Worm (Caenorhabditis elegans) whole organism, mixed stage, embryonic: Measurements from ENCODE around the gene cogc-2.

Source experiments
- M03D4.4 ChIP-seq: sonication (generic microtip); optimal IDR thresholded peaks from 2 replicates; lab custom pipeline; 2017; ENCODE audit warnings: mild to moderate bottlenecking, missing genetic modification characterization, missing compliant biosample characterization
- blmp-1 ChIP-seq: fragments of 150-350 bp; optimal IDR thresholded peaks from 2 replicates; lab custom pipeline; 2014; ENCODE audit warnings: missing biosample characterization, missing genetic modification characterization
- ceh-39 ChIP-seq: fragments of 150-350 bp; optimal IDR thresholded peaks from 2 replicates; lab custom pipeline; 2014; ENCODE audit warnings: missing biosample characterization, missing genetic modification characterization
- ceh-43 ChIP-seq: fragments of 200-800 bp; sonication (Bioruptor generic); optimal IDR thresholded peaks from 2 replicates; lab custom pipeline; 2018; ENCODE audit warnings: mild to moderate bottlenecking, missing genetic modification characterization, moderate library complexity, missing compliant biosample characterization
- ceh-83 ChIP-seq: fragments of 200-800 bp; sonication (Bioruptor generic); optimal IDR thresholded peaks from 2 replicates; lab custom pipeline; 2018; ENCODE audit warnings: mild to moderate bottlenecking, missing genetic modification characterization, missing compliant biosample characterization
- ces-1 ChIP-seq: fragments of 150-350 bp; optimal IDR thresholded peaks from 2 replicates; lab custom pipeline; 2014; ENCODE audit warnings: missing biosample characterization, missing genetic modification reagents, missing genetic modification characterization
- cnd-1 ChIP-seq: fragments of 200-800 bp; sonication (Bioruptor generic); optimal IDR thresholded peaks from 2 replicates; lab custom pipeline; 2018; ENCODE audit warnings: mild to moderate bottlenecking, missing genetic modification characterization, missing compliant biosample characterization
- drap-1 ChIP-seq: fragments of 200-800 bp; sonication (Bioruptor generic); optimal IDR thresholded peaks from 3 replicates; lab custom pipeline; 2018; ENCODE audit warnings: mild to moderate bottlenecking, missing genetic modification characterization, missing compliant biosample characterization
- elt-1 ChIP-seq: sonication (generic microtip); optimal IDR thresholded peaks from 2 replicates; lab custom pipeline; 2017; ENCODE audit warnings: missing genetic modification characterization, mild to moderate bottlenecking, missing compliant biosample characterization, antibody characterized with exemption, moderate library complexity, borderline replicate concordance; ENCODE audit not compliant: insufficient read depth
- elt-3 ChIP-seq: fragments of 150-350 bp; optimal IDR thresholded peaks from 2 replicates; lab custom pipeline; 2014; ENCODE audit warnings: missing biosample characterization, missing genetic modification characterization
- flh-1 ChIP-seq: fragments of 200-800 bp; sonication (Bioruptor generic); optimal IDR thresholded peaks from 2 replicates; lab custom pipeline; 2018; ENCODE audit warnings: mild to moderate bottlenecking, missing genetic modification characterization, moderate library complexity, missing compliant biosample characterization
- hlh-1 ChIP-seq: fragments of 150-350 bp; optimal IDR thresholded peaks from 2 replicates; lab custom pipeline; 2014; ENCODE audit warnings: missing biosample characterization, missing genetic modification reagents, missing genetic modification characterization
- lin-13 ChIP-seq: fragments of 150-350 bp; optimal IDR thresholded peaks from 2 replicates; lab custom pipeline; 2014; ENCODE audit warnings: missing biosample characterization, missing genetic modification characterization
- lin-32 ChIP-seq: fragments of 200-800 bp; sonication (Bioruptor generic); optimal IDR thresholded peaks from 2 replicates; lab custom pipeline; 2018; ENCODE audit warnings: mild to moderate bottlenecking, missing genetic modification characterization, missing compliant biosample characterization
- lsy-2 ChIP-seq: fragments of 150-350 bp; optimal IDR thresholded peaks from 2 replicates; lab custom pipeline; 2014; ENCODE audit warnings: missing biosample characterization, missing genetic modification characterization
- mep-1 ChIP-seq: fragments of 150-350 bp; optimal IDR thresholded peaks from 2 replicates; lab custom pipeline; 2017; ENCODE audit warnings: missing biosample characterization, missing genetic modification reagents, missing genetic modification characterization, inconsistent platforms
- mls-2 ChIP-seq: sonication (generic microtip); optimal IDR thresholded peaks from 2 replicates; lab custom pipeline; 2016; ENCODE audit warnings: mild to moderate bottlenecking, missing genetic modification characterization, moderate library complexity, missing compliant biosample characterization
- nhr-12 ChIP-seq: fragments of 150-350 bp; optimal IDR thresholded peaks from 2 replicates; lab custom pipeline; 2014; ENCODE audit warnings: missing biosample characterization, missing genetic modification characterization
- nhr-2 ChIP-seq: fragments of 150-350 bp; optimal IDR thresholded peaks from 2 replicates; lab custom pipeline; 2014; ENCODE audit warnings: missing biosample characterization, missing genetic modification characterization
- nhr-28 ChIP-seq: fragments of 150-350 bp; optimal IDR thresholded peaks from 2 replicates; lab custom pipeline; 2014; ENCODE audit warnings: missing biosample characterization, missing genetic modification characterization
- nhr-76 ChIP-seq: sonication (generic microtip); optimal IDR thresholded peaks from 2 replicates; lab custom pipeline; 2017; ENCODE audit warnings: missing biosample characterization, missing genetic modification characterization
- sem-2 ChIP-seq: fragments of 200-800 bp; sonication (Bioruptor generic); optimal IDR thresholded peaks from 2 replicates; lab custom pipeline; 2018; ENCODE audit warnings: mild to moderate bottlenecking, missing genetic modification characterization, missing compliant biosample characterization
- snpc-4 ChIP-seq: fragments of 150-350 bp; optimal IDR thresholded peaks from 2 replicates; lab custom pipeline; 2014; ENCODE audit warnings: missing biosample characterization, missing genetic modification characterization
- sptf-1 ChIP-seq: sonication (generic microtip); optimal IDR thresholded peaks from 2 replicates; lab custom pipeline; 2017; ENCODE audit warnings: mild to moderate bottlenecking, missing genetic modification characterization, moderate library complexity, missing compliant biosample characterization
- unc-120 ChIP-seq: sonication (generic microtip); optimal IDR thresholded peaks from 2 replicates; lab custom pipeline; 2017; ENCODE audit warnings: missing genetic modification characterization, missing compliant biosample characterization; ENCODE audit not compliant: poor library complexity, severe bottlenecking
- unc-62 ChIP-seq: fragments of 150-350 bp; optimal IDR thresholded peaks from 2 replicates; lab custom pipeline; 2014; ENCODE audit warnings: missing biosample characterization, missing genetic modification reagents, missing genetic modification characterization
- zip-8 ChIP-seq: fragments of 150-350 bp; optimal IDR thresholded peaks from 2 replicates; lab custom pipeline; 2014; ENCODE audit warnings: missing biosample characterization, missing genetic modification characterization
- ztf-11 ChIP-seq: fragments of 150-350 bp; optimal IDR thresholded peaks from 2 replicates; lab custom pipeline; 2014; ENCODE audit warnings: missing biosample characterization, missing genetic modification characterization

cogc-2 gene

ce11 chrIV:7023858-7024257 lies 15.5 kb downstream of the cogc-2 start, which contains the start of gene adah-1:
Gene adah-1 (plus strand): TSS chrIV:7024211.
- no peak for TF ChIP-seq drap-1 (GFP tag; lab: Kevin White, UChicago)
- peak; percentile 74 for TF ChIP-seq unc-62 (GFP tag; lab: Kevin White, UChicago)
- TF ChIP-seq ceh-83 (GFP tag; lab: Kevin White, UChicago): no peak

- TF ChIP-seq drap-1 (GFP tag; lab: Kevin White, UChicago) (no peak), sptf-1 (tag; lab: Kevin White, UChicago) (peak; percentile 8), elt-1 (tag; lab: Kevin White, UChicago) (no peak), ceh-83 (GFP tag; lab: Kevin White, UChicago) (no peak), mep-1 (peak; percentile 72), lin-32 (GFP tag; lab: Kevin White, UChicago) (peak; percentile 98), unc-120 (tag; lab: Kevin White, UChicago) (peak; percentile 53), nhr-28 (tag; lab: Kevin White, UChicago) (no peak), cnd-1 (tag; lab: Kevin White, UChicago) (peak; percentile 97), hlh-1 (tag; lab: Kevin White, UChicago) (peak; percentile 47), ces-1 (peak; percentile 67), ceh-39 (tag; lab: Kevin White, UChicago) (peak; percentile 51), sem-2 (GFP tag; lab: Kevin White, UChicago) (no peak), unc-62 (GFP tag; lab: Kevin White, UChicago) (peak; percentile 49), nhr-12 (tag; lab: Kevin White, UChicago) (no peak), nhr-2 (tag; lab: Kevin White, UChicago) (peak; percentile 100), elt-3 (tag; lab: Kevin White, UChicago) (no peak), mls-2 (tag; lab: Kevin White, UChicago) (peak; percentile 62), lsy-2 (tag; lab: Kevin White, UChicago) (peak; percentile 14)
Measured at ce11 chrIV:7023004-7023403, 16.4 kb downstream of the cogc-2 start.

- TF ChIP-seq lin-32 (GFP tag; lab: Kevin White, UChicago) (no peak), flh-1 (GFP tag; lab: Kevin White, UChicago) (no peak), drap-1 (GFP tag; lab: Kevin White, UChicago) (no peak), zip-8 (tag; lab: Kevin White, UChicago) (no peak), ceh-43 (GFP tag; lab: Kevin White, UChicago) (no peak), lsy-2 (tag; lab: Kevin White, UChicago) (no peak), ces-1 (no peak), nhr-2 (tag; lab: Kevin White, UChicago) (no peak), elt-1 (tag; lab: Kevin White, UChicago) (no peak), blmp-1 (tag; lab: Kevin White, UChicago) (no peak), nhr-76 (tag; lab: Kevin White, UChicago) (no peak), ztf-11 (tag; lab: Kevin White, UChicago) (no peak)
Measured at ce11 chrIV:7022227-7022626, 17.2 kb downstream of the cogc-2 start.

- TF ChIP-seq ces-1 (no peak), unc-62 (GFP tag; lab: Kevin White, UChicago) (no peak), blmp-1 (tag; lab: Kevin White, UChicago) (no peak), lin-13 (tag; lab: Kevin White, UChicago) (no peak), nhr-12 (tag; lab: Kevin White, UChicago) (no peak), nhr-28 (tag; lab: Kevin White, UChicago) (no peak), nhr-2 (tag; lab: Kevin White, UChicago) (no peak), M03D4.4 (tag; lab: Kevin White, UChicago) (no peak), lin-32 (GFP tag; lab: Kevin White, UChicago) (no peak), hlh-1 (tag; lab: Kevin White, UChicago) (no peak), elt-1 (tag; lab: Kevin White, UChicago) (no peak), drap-1 (GFP tag; lab: Kevin White, UChicago) (no peak), flh-1 (GFP tag; lab: Kevin White, UChicago) (no peak), ceh-43 (GFP tag; lab: Kevin White, UChicago) (no peak), sptf-1 (tag; lab: Kevin White, UChicago) (no peak), snpc-4 (tag; lab: Kevin White, UChicago) (no peak)
Measured at ce11 chrIV:7020630-7021029, 18.8 kb downstream of the cogc-2 start.

ce11 chrIV:7018623-7019022 lies 20.8 kb downstream of the cogc-2 start:
- no peak for TF ChIP-seq flh-1 (GFP tag; lab: Kevin White, UChicago)
